Worm (Caenorhabditis elegans) whole organism, L2 larva: ENCODE results near the gene K09F6.3.
"Not testable (repeated sequence)": the region's sequence is repeated elsewhere in the genome, so short reads cannot be mapped to it uniquely, and the experiment has no call there.

Source experiments
- F13H6.1 ChIP-seq: sonication (generic microtip); optimal IDR thresholded peaks from 2 replicates; lab custom pipeline; 2016; ENCODE audit warnings: missing genetic modification characterization, missing compliant biosample characterization
- Y55F3AM.14 ChIP-seq: fragments of 200-800 bp; sonication (Bioruptor generic); optimal IDR thresholded peaks from 2 replicates; lab custom pipeline; 2018; ENCODE audit warnings: mild to moderate bottlenecking, missing genetic modification characterization, missing compliant biosample characterization
- alr-1 ChIP-seq: fragments of 150-350 bp; optimal IDR thresholded peaks from 2 replicates; lab custom pipeline; 2014; ENCODE audit warnings: missing biosample characterization, missing genetic modification characterization
- blmp-1 ChIP-seq: sonication (generic microtip); optimal IDR thresholded peaks from 2 replicates; lab custom pipeline; 2017; ENCODE audit warnings: missing genetic modification characterization, mild to moderate bottlenecking, missing compliant biosample characterization, antibody characterized with exemption, moderate library complexity; ENCODE audit not compliant: insufficient read depth
- ceh-82 ChIP-seq: fragments of 150-350 bp; optimal IDR thresholded peaks from 2 replicates; lab custom pipeline; 2014; ENCODE audit warnings: missing biosample characterization, missing genetic modification characterization
- crh-2 ChIP-seq: sonication (generic microtip); optimal IDR thresholded peaks from 2 replicates; lab custom pipeline; 2017; ENCODE audit warnings: missing biosample characterization, missing genetic modification characterization
- egl-27 ChIP-seq: sonication (generic microtip); optimal IDR thresholded peaks from 3 replicates; lab custom pipeline; 2017; ENCODE audit warnings: missing biosample characterization, missing genetic modification reagents, missing genetic modification characterization
- fos-1 ChIP-seq: fragments of 150-350 bp; optimal IDR thresholded peaks from 2 replicates; lab custom pipeline; 2014; ENCODE audit warnings: missing biosample characterization, missing genetic modification characterization
- gmeb-1 ChIP-seq: fragments of 150-350 bp; optimal IDR thresholded peaks from 2 replicates; lab custom pipeline; 2014; ENCODE audit warnings: missing biosample characterization, missing genetic modification characterization
- lin-39 ChIP-seq: fragments of 150-350 bp; optimal IDR thresholded peaks from 2 replicates; lab custom pipeline; 2014; ENCODE audit warnings: missing biosample characterization, missing genetic modification reagents, missing genetic modification characterization
- lsy-2 ChIP-seq, 2 experiments: fragments of 150-350 bp in 1 of 2; sonication (generic microtip) in 1 of 2; optimal IDR thresholded peaks; 2 replicates each; lab custom pipeline; 2014 to 2017; ENCODE audit warnings: missing biosample characterization in 2 of 2, missing genetic modification characterization in 2 of 2
- mab-5 ChIP-seq: fragments of 150-350 bp; optimal IDR thresholded peaks from 2 replicates; lab custom pipeline; 2014; ENCODE audit warnings: missing biosample characterization, missing genetic modification characterization
- mbf-1 ChIP-seq: sonication (generic microtip); optimal IDR thresholded peaks from 2 replicates; lab custom pipeline; 2017; ENCODE audit warnings: missing biosample characterization, missing genetic modification characterization
- nhr-10 ChIP-seq: sonication (generic microtip); optimal IDR thresholded peaks from 2 replicates; lab custom pipeline; 2017; ENCODE audit warnings: missing biosample characterization, missing genetic modification characterization
- nhr-129 ChIP-seq: fragments of 150-350 bp; optimal IDR thresholded peaks from 2 replicates; lab custom pipeline; 2014; ENCODE audit warnings: missing biosample characterization, missing genetic modification characterization
- nhr-25 ChIP-seq: fragments of 150-350 bp; sonication (generic microtip); optimal IDR thresholded peaks from 3 replicates; lab custom pipeline; 2014; ENCODE audit warnings: missing biosample characterization, missing genetic modification characterization
- nhr-6 ChIP-seq: fragments of 150-350 bp; optimal IDR thresholded peaks from 2 replicates; lab custom pipeline; 2014; ENCODE audit warnings: missing biosample characterization, missing genetic modification characterization
- sma-9 ChIP-seq, 2 experiments: fragments of 150-350 bp in 1 of 2; sonication (generic microtip) in 1 of 2; optimal IDR thresholded peaks; 2 replicates each; lab custom pipeline; 2014 to 2016; ENCODE audit warnings: missing genetic modification characterization in 2 of 2, mild to moderate bottlenecking in 1 of 2, missing biosample characterization in 1 of 2, missing compliant biosample characterization in 1 of 2, missing genetic modification reagents in 1 of 2, moderate library complexity in 1 of 2
- unc-55 ChIP-seq: fragments of 150-350 bp; sonication (generic microtip); optimal IDR thresholded peaks from 3 replicates; lab custom pipeline; 2014; ENCODE audit warnings: missing biosample characterization, missing genetic modification reagents, missing genetic modification characterization
- ztf-1 ChIP-seq: fragments of 200-800 bp; sonication (Bioruptor generic); conservative IDR thresholded peaks from 2 replicates; pipeline ENCODE4 v1.3.6; 2022; ENCODE audit warnings: missing genetic modification characterization, missing compliant biosample characterization
- ztf-11 ChIP-seq: sonication (generic microtip); optimal IDR thresholded peaks from 2 replicates; lab custom pipeline; 2017; ENCODE audit warnings: missing biosample characterization, missing genetic modification characterization

K09F6.3 gene

DNA sequence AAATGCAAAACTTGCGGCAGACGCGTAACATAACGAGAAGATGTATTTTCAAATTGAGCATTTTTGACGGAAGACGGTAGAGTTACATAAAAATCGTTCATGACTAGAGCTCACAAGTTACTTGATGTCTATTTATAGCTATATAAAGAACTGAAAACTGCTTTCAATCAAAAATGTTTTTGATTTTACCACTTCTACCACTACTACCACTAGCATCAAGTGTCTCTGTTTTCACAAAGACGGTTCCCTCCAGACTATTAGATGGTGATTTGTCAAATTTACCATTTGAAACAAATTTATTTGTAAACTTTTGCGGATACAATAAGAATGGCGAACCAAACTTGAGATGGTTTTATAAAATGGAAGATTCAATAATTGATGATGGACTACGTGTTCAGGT is 27.6 kb downstream of the K09F6.3 start, which contains the start of gene K09F6.9:
TSS of gene K09F6.9 (minus strand) at position 101 of the 400 bp plus-strand sequence.
- not testable (repeated sequence) for TF ChIP-seq nhr-25, alr-1, mab-5 (tag; lab: Kevin White, UChicago)

DNA sequence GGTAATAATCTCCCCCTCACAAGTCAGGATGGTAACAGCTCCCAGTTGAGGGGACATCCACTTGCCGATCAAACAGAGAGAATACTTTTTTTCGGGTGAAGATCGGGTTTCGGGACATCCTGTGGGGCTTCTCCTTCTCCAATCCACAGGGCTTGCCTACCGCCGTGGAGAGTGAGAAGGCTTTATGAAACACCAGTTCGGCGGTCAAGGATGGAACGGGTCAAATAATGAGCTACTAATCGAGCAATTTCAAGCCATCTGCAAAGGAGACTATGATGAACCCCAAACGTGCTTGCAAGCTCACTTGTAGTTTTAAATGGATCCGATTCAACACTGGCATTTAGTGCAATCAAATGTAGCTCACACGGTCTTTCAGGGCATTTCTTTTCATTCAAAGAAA is 29.7 kb downstream of the K09F6.3 start:
- TF ChIP-seq sma-9 (GFP tag; optimal IDR thresholded peaks at IDR 0.05; lab: Kevin White, UChicago) = no peak
- TF ChIP-seq sma-9 (tag; optimal IDR thresholded peaks at IDR 0.05; lab: Kevin White, UChicago) = no peak
- no peak for TF ChIP-seq blmp-1 (tag; lab: Kevin White, UChicago)

DNA sequence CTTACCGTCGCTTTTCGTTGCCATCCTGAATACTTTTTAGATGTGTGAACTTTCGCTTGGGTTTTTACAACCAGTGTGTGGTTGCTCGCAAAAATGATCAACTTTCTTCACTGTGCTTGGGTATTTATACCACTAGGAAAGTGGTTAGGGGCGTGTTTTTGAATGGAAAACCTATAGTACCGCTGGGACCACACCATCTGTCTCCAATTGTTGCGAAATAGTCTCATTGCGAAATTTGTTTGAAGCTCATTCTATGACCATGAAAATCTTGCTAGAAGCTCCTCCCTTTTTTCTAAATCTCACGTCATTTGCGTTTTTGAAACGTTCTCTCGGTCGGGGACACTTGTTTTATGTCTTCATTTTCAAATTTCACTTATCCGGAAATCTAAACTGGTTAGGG is 33.8 kb downstream of the K09F6.3 start, which contains the start of the genes K09F6.10 and K09F6.13:
TSS of gene K09F6.10 (minus strand) at position 86 of the 400 bp plus-strand sequence.
TSS of gene K09F6.13 (plus strand) at position 317 of the 400 bp plus-strand sequence.
- TF ChIP-seq unc-55 (GFP tag; lab: Kevin White, UChicago) (peak; percentile 25), crh-2 (no peak), sma-9 (GFP tag; optimal IDR thresholded peaks at IDR 0.05; lab: Kevin White, UChicago) (peak; percentile 17), sma-9 (tag; optimal IDR thresholded peaks at IDR 0.05; lab: Kevin White, UChicago) (no peak)
- TF ChIP-seq, all 48 proteins: peak for 2

DNA sequence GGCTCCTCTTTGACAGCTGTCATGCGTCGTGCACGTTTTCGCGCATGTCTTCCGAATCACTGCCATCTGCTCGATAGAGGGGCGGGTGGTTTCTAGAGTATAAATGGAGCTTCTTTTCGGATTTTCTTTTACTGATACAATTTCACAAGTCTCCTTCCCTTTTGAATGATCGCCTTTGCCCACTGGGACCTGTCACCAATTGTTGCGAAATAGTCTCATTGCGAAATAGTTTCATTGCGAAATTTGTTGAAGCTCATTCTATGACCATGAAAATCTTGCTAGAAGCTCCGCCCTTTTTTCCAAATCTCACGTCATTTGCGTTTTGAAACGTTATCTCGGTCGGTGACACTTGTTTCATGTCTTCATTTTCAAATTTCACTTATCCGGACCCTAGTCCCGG is 34.5 kb downstream of the K09F6.3 start:
- peak; percentile 72 for TF ChIP-seq unc-55 (GFP tag; lab: Kevin White, UChicago)
- TF ChIP-seq lsy-2 (tag; optimal IDR thresholded peaks at IDR 0.05; lab: Kevin White, UChicago) = peak in 1 of 2 experiments; percentile 20
- peak; percentile 66 for TF ChIP-seq sma-9 (GFP tag; optimal IDR thresholded peaks at IDR 0.05; lab: Kevin White, UChicago)
- TF ChIP-seq sma-9 (tag; optimal IDR thresholded peaks at IDR 0.05; lab: Kevin White, UChicago) = no peak
- TF ChIP-seq egl-27 = no peak
- no peak for TF ChIP-seq nhr-10 (tag; lab: Kevin White, UChicago)
- peak; percentile 18 for TF ChIP-seq nhr-129
- TF ChIP-seq mab-5 (tag; lab: Kevin White, UChicago) = peak; percentile 2

DNA sequence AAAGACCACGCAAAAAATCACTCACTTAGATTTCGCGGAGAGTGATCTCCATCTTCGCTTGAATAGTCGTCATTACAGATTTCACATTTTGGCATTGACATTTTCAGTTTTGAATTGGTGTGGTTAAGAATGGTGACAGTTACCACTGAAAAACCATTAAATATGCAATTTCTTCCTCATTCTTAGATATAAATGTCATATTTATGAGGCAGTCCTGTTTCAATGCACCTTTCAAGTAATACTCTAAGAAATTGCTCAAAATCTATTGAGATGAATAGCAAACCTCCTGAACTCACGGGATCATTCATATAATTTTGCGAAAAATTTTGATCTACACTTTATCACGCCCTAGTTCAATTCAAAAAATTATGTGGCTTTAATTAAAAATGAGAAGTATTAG is 37.1 kb downstream of the K09F6.3 start, which contains the start of gene K09F6.7:
TSS of gene K09F6.7 (minus strand) at position 101 of the 400 bp plus-strand sequence.
- TF ChIP-seq lin-39 (tag; lab: Kevin White, UChicago) = no peak

DNA sequence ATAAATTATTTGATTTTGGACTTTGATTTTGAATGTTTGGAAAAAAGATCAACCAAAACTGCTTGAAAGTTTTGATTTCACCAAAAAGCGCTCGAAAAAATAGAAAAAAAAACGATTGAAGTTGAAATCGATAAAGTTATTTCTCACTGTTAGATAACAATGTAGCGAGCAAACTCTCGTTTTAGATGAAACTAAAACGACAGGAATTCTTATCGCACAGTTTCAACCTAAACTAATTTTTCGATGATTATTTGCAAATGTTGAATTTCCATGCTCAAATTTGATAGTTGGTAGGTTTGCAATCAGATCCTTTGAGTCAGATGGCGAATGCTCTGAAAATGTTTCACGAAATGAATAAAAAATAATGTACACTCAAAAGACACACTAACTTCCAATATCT is 37.6 kb downstream of the K09F6.3 start:
- no peak for TF ChIP-seq lin-39 (tag; lab: Kevin White, UChicago)
- TF ChIP-seq sma-9 (GFP tag; optimal IDR thresholded peaks at IDR 0.05; lab: Kevin White, UChicago) = no peak
- no peak for TF ChIP-seq sma-9 (tag; optimal IDR thresholded peaks at IDR 0.05; lab: Kevin White, UChicago)
- no peak for TF ChIP-seq ztf-1 (GFP tag; lab: Robert Waterston, UW)
- TF ChIP-seq fos-1 (tag; lab: Kevin White, UChicago) = peak; percentile 74

DNA sequence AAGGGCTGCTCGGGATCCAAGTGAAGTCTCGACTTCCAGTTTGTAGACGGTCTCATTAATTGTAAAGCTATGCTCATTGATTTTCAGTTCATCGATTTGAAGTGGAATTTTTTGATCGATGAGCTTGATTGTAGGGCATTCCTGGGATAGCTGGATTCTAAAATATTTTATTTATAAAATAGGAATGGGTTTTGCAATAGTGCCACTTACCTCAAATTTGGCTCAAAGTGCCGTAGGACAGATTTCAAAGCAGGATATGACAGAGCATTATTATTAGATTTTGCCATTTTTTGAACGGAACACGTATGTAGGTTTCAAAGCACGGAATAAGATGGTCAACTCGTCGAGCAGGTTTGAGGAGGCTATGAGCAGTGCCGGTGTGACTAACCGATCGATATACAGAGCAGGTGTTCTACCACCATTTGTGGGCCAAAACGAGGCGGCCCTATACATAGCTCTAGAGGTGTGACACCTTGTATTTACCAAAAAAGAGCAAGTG is 40.9 kb downstream of the K09F6.3 start, which contains the start of gene fbxc-25:
TSS of gene fbxc-25 (minus strand) at position 449 of the 499 bp plus-strand sequence.
- TF ChIP-seq nhr-6 (tag; lab: Kevin White, UChicago) (no peak), lsy-2 (tag; optimal IDR thresholded peaks at IDR 0.05; lab: Kevin White, UChicago) (no peak), lin-39 (tag; lab: Kevin White, UChicago) (no peak)

DNA sequence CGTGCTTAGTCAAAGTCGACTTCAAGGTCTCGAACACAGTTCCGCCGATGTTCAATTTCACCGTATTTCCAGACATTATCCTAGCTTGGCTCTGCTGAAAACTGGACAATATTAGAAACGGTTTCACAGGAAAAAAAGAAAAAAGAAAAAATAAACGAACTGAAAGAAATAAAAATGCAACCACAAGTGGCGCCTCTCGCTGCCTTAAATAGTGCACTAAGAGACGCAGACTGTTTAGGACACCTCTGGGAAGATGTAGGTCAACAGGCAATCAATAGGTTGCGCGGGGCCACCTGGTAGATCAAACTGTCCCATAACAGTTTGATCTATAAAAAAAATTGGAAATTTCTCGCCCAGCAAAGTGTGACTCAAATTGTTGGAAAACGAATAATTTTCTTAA is 43.8 kb downstream of the K09F6.3 start, which contains the start of gene B0281.4:
TSS of gene B0281.4 (minus strand) at position 101 of the 400 bp plus-strand sequence.
- no peak for TF ChIP-seq nhr-10 (tag; lab: Kevin White, UChicago)
- no peak for TF ChIP-seq Y55F3AM.14 (GFP tag; lab: Kevin White, UChicago)
- no peak for TF ChIP-seq F13H6.1 (tag; lab: Kevin White, UChicago)
- TF ChIP-seq lin-39 (tag; lab: Kevin White, UChicago) = no peak
- no peak for TF ChIP-seq gmeb-1 (tag; lab: Kevin White, UChicago)
- TF ChIP-seq ceh-82 = no peak
- no peak for TF ChIP-seq mbf-1 (tag; lab: Kevin White, UChicago)
- no peak for TF ChIP-seq alr-1 (tag; lab: Kevin White, UChicago)
- no peak for TF ChIP-seq ztf-11 (tag; lab: Kevin White, UChicago)
